Worm (Caenorhabditis elegans) whole organism, L1 larva: ENCODE data around the gene Y105C5A.24.

Experiments
- C04F5.9 ChIP-seq: sonication (generic microtip); optimal IDR thresholded peaks from 2 replicates; lab custom pipeline; 2016; ENCODE audit warnings: missing genetic modification characterization, missing compliant biosample characterization
- C16A3.4 ChIP-seq: fragments of 150-350 bp; optimal IDR thresholded peaks from 2 replicates; lab custom pipeline; 2014; ENCODE audit warnings: missing biosample characterization, missing genetic modification characterization
- C34B4.2 ChIP-seq: sonication (generic microtip); optimal IDR thresholded peaks from 2 replicates; lab custom pipeline; 2017; ENCODE audit warnings: mild to moderate bottlenecking, missing genetic modification characterization, missing compliant biosample characterization
- F16B12.6 ChIP-seq: fragments of 150-350 bp; optimal IDR thresholded peaks from 2 replicates; lab custom pipeline; 2014; ENCODE audit warnings: missing biosample characterization, missing genetic modification characterization
- aly-2 ChIP-seq: fragments of 150-350 bp; optimal IDR thresholded peaks from 2 replicates; lab custom pipeline; 2014; ENCODE audit warnings: missing biosample characterization, missing genetic modification characterization
- ceh-63 ChIP-seq: fragments of 200-800 bp; sonication (Bioruptor generic); optimal IDR thresholded peaks from 2 replicates; lab custom pipeline; 2018; ENCODE audit warnings: mild to moderate bottlenecking, missing genetic modification characterization, missing compliant biosample characterization
- ceh-82 ChIP-seq, 3 experiments: fragments of 150-350 bp in 1 of 3; sonication (generic microtip) in 2 of 3; optimal IDR thresholded peaks; 2 replicates each; lab custom pipeline; 2014 to 2017; ENCODE audit warnings: missing biosample characterization in 3 of 3, missing genetic modification characterization in 3 of 3
- ceh-88 ChIP-seq: fragments of 200-800 bp; sonication (Bioruptor generic); IDR thresholded peaks from 2 replicates; pipeline ENCODE4 v1.3.6; 2022; ENCODE audit warnings: missing genetic modification characterization, missing compliant biosample characterization
- dpl-1 ChIP-seq, 3 experiments: fragments of 150-350 bp in 2 of 3; sonication (generic microtip) in 1 of 3; optimal IDR thresholded peaks; 2 replicates each; lab custom pipeline; 2014 to 2017; ENCODE audit warnings: missing biosample characterization in 3 of 3, missing genetic modification characterization in 3 of 3, missing genetic modification reagents in 3 of 3
- dsc-1 ChIP-seq: sonication (generic microtip); optimal IDR thresholded peaks from 2 replicates; lab custom pipeline; 2016; ENCODE audit warnings: mild to moderate bottlenecking, missing genetic modification characterization, missing compliant biosample characterization
- efl-1 ChIP-seq, 4 experiments: fragments of 150-350 bp; optimal IDR thresholded peaks in 3 of 4; peaks in 1 of 4; 1 replicate in 1 of 4; 2 replicates in 3 of 4; lab custom pipeline; 2014; ENCODE audit warnings: missing biosample characterization in 2 of 4, missing genetic modification characterization in 2 of 4, missing genetic modification reagents in 2 of 4
- ets-5 ChIP-seq: fragments of 200-800 bp; sonication (Bioruptor generic); IDR thresholded peaks from 2 replicates; pipeline ENCODE4 v1.3.6; 2022; ENCODE audit warnings: missing genetic modification characterization, missing compliant biosample characterization
- fkh-10 ChIP-seq: sonication (generic microtip); optimal IDR thresholded peaks from 2 replicates; lab custom pipeline; 2017; ENCODE audit warnings: missing biosample characterization, missing genetic modification reagents, missing genetic modification characterization
- fkh-4 ChIP-seq: sonication (generic microtip); optimal IDR thresholded peaks from 2 replicates; lab custom pipeline; 2016; ENCODE audit warnings: missing compliant biosample characterization, missing genetic modification characterization, borderline replicate concordance
- fkh-8 ChIP-seq: sonication (generic microtip); optimal IDR thresholded peaks from 2 replicates; lab custom pipeline; 2016; ENCODE audit warnings: mild to moderate bottlenecking, missing genetic modification characterization, missing compliant biosample characterization
- fos-1 ChIP-seq: fragments of 150-350 bp; optimal IDR thresholded peaks from 2 replicates; lab custom pipeline; 2014; ENCODE audit warnings: missing biosample characterization, missing genetic modification characterization
- grh-1 ChIP-seq: fragments of 200-800 bp; sonication (Bioruptor generic); IDR thresholded peaks from 2 replicates; pipeline ENCODE4 v1.3.6; 2022; ENCODE audit warnings: missing genetic modification reagents, missing genetic modification characterization, missing compliant biosample characterization
- hlh-17 ChIP-seq: fragments of 200-800 bp; sonication (Bioruptor generic); optimal IDR thresholded peaks from 2 replicates; lab custom pipeline; 2018; ENCODE audit warnings: missing genetic modification characterization, mild to moderate bottlenecking, missing compliant biosample characterization, moderate library complexity, borderline replicate concordance
- hlh-4 ChIP-seq: sonication (generic microtip); optimal IDR thresholded peaks from 2 replicates; lab custom pipeline; 2016; ENCODE audit warnings: mild to moderate bottlenecking, missing genetic modification characterization, missing compliant biosample characterization
- hpl-2 ChIP-seq: fragments of 150-350 bp; optimal IDR thresholded peaks from 2 replicates; lab custom pipeline; 2014; ENCODE audit warnings: missing biosample characterization, missing genetic modification reagents, missing genetic modification characterization
- jun-1 ChIP-seq: fragments of 150-350 bp; optimal IDR thresholded peaks from 2 replicates; lab custom pipeline; 2014; ENCODE audit warnings: missing biosample characterization, missing genetic modification reagents, missing genetic modification characterization
- lin-14 ChIP-seq: fragments of 200-800 bp; sonication (Bioruptor generic); optimal IDR thresholded peaks from 2 replicates; lab custom pipeline; 2018; ENCODE audit warnings: mild to moderate bottlenecking, missing genetic modification characterization, moderate library complexity, missing compliant biosample characterization
- lir-3 ChIP-seq: sonication (generic microtip); optimal IDR thresholded peaks from 2 replicates; lab custom pipeline; 2016; ENCODE audit warnings: mild to moderate bottlenecking, missing genetic modification characterization, moderate library complexity, missing compliant biosample characterization; ENCODE audit not compliant: poor library complexity
- lsy-2 ChIP-seq, 2 experiments: fragments of 150-350 bp; optimal IDR thresholded peaks; 2 replicates each; lab custom pipeline; 2014; ENCODE audit warnings: missing biosample characterization in 2 of 2, missing genetic modification characterization in 2 of 2
- mab-9 ChIP-seq: fragments of 200-800 bp; sonication (Bioruptor generic); IDR thresholded peaks from 2 replicates; pipeline ENCODE4 v1.3.6; 2022; ENCODE audit warnings: missing genetic modification reagents, missing genetic modification characterization, missing compliant biosample characterization
- mef-2 ChIP-seq: fragments of 150-350 bp; optimal IDR thresholded peaks from 2 replicates; lab custom pipeline; 2014; ENCODE audit warnings: missing biosample characterization, missing genetic modification characterization
- nhr-11 ChIP-seq: fragments of 150-350 bp; optimal IDR thresholded peaks from 2 replicates; lab custom pipeline; 2014; ENCODE audit warnings: missing biosample characterization, missing genetic modification characterization
- nhr-20 ChIP-seq: sonication (generic microtip); optimal IDR thresholded peaks from 2 replicates; lab custom pipeline; 2016; ENCODE audit warnings: mild to moderate bottlenecking, missing genetic modification characterization, missing compliant biosample characterization
- nhr-47 ChIP-seq: sonication (generic microtip); optimal IDR thresholded peaks from 2 replicates; lab custom pipeline; 2016; ENCODE audit warnings: mild to moderate bottlenecking, missing genetic modification characterization, moderate library complexity, missing compliant biosample characterization
- nhr-76 ChIP-seq: sonication (generic microtip); optimal IDR thresholded peaks from 2 replicates; lab custom pipeline; 2017; ENCODE audit warnings: missing biosample characterization, missing genetic modification characterization
- pax-3 ChIP-seq: fragments of 200-800 bp; sonication (Bioruptor generic); optimal IDR thresholded peaks from 2 replicates; lab custom pipeline; 2018; ENCODE audit warnings: mild to moderate bottlenecking, missing genetic modification characterization, moderate library complexity, missing compliant biosample characterization
- snu-23 ChIP-seq: sonication (generic microtip); optimal IDR thresholded peaks from 2 replicates; lab custom pipeline; 2016; ENCODE audit warnings: missing genetic modification characterization, missing compliant biosample characterization
- sox-4 ChIP-seq: sonication (generic microtip); optimal IDR thresholded peaks from 2 replicates; lab custom pipeline; 2016; ENCODE audit warnings: missing genetic modification characterization, missing compliant biosample characterization
- sptf-1 ChIP-seq: fragments of 150-350 bp; optimal IDR thresholded peaks from 2 replicates; lab custom pipeline; 2014; ENCODE audit warnings: missing biosample characterization, missing genetic modification characterization
- sup-37 ChIP-seq: fragments of 200-800 bp; sonication (Bioruptor generic); optimal IDR thresholded peaks from 2 replicates; lab custom pipeline; 2018; ENCODE audit warnings: mild to moderate bottlenecking, missing genetic modification characterization, missing compliant biosample characterization
- tlp-1 ChIP-seq: fragments of 150-350 bp; optimal IDR thresholded peaks from 2 replicates; lab custom pipeline; 2014; ENCODE audit warnings: missing biosample characterization, missing genetic modification characterization
- unc-30 ChIP-seq: sonication (generic microtip); optimal IDR thresholded peaks from 2 replicates; lab custom pipeline; 2017; ENCODE audit warnings: missing biosample characterization, missing genetic modification characterization
- unc-86 ChIP-seq: sonication (generic microtip); optimal IDR thresholded peaks from 2 replicates; lab custom pipeline; 2016; ENCODE audit warnings: missing genetic modification characterization, missing compliant biosample characterization
- unc-98 ChIP-seq: fragments of 200-800 bp; sonication (Bioruptor generic); IDR thresholded peaks from 2 replicates; pipeline ENCODE4 v1.3.6; 2022; ENCODE audit warnings: missing genetic modification characterization, missing compliant biosample characterization
- xbp-1 ChIP-seq: sonication (generic microtip); optimal IDR thresholded peaks from 2 replicates; lab custom pipeline; 2016; ENCODE audit warnings: missing genetic modification characterization, missing compliant biosample characterization
- zag-1 ChIP-seq: fragments of 150-350 bp; optimal IDR thresholded peaks from 2 replicates; lab custom pipeline; 2014; ENCODE audit warnings: missing biosample characterization, missing genetic modification characterization
- ztf-4 ChIP-seq: fragments of 150-350 bp; optimal IDR thresholded peaks from 2 replicates; lab custom pipeline; 2014; ENCODE audit warnings: missing biosample characterization, missing genetic modification characterization

The Y105C5A.24 gene

ce11 chrIV:15814044-15814443, 35.6 kb upstream of the Y105C5A.24 start (continued):
- TF ChIP-seq dsc-1 (peak; percentile 85), F16B12.6 (no peak), fos-1 (tag; lab: Kevin White, UChicago) (no peak), C16A3.4 (tag; lab: Kevin White, UChicago) (no peak), hlh-4 (no peak), nhr-20 (tag; lab: Kevin White, UChicago) (peak; percentile 9), nhr-47 (peak; percentile 77), lsy-2 (tag; optimal IDR thresholded peaks at IDR 0.05; lab: Kevin White, UChicago) (peak in 1 of 2 experiments; percentile 22), mef-2 (tag; lab: Kevin White, UChicago) (peak; percentile 23), nhr-76 (no peak), aly-2 (tag; lab: Kevin White, UChicago) (no peak), fkh-4 (no peak), fkh-10 (no peak), sptf-1 (tag; lab: Kevin White, UChicago) (no peak), mab-9 (GFP tag; lab: Robert Waterston, UW) (0 out of 2 replicates have a peak, but pooled peaks have one; percentile 16), lir-3 (tag; lab: Kevin White, UChicago) (no peak), sox-4 (peak; percentile 72)
- TF ChIP-seq, all 84 proteins: peak for 15

- TF ChIP-seq tlp-1 (tag; lab: Kevin White, UChicago) (no peak), nhr-20 (tag; lab: Kevin White, UChicago) (no peak), hpl-2 (GFP tag; lab: Kevin White, UChicago) (no peak), fkh-10 (no peak), jun-1 (tag; lab: Kevin White, UChicago) (no peak), unc-86 (tag; lab: Kevin White, UChicago) (no peak), ztf-4 (tag; lab: Kevin White, UChicago) (no peak), snu-23 (GFP tag; lab: Kevin White, UChicago) (no peak), lin-14 (GFP tag; lab: Kevin White, UChicago) (no peak)
These were observed 32.2 kb upstream of the Y105C5A.24 start for ce11 chrIV:15817490-15817889.

ce11 chrIV:15819759-15820158, 29.9 kb upstream of the Y105C5A.24 start, which contains the start of gene daf-38:
daf-38 (plus strand) TSS chrIV:15820059.
- peak; percentile 26 for TF ChIP-seq dsc-1
- no peak for TF ChIP-seq ceh-88 (GFP tag; lab: Robert Waterston, UW)
- peak; percentile 3 for TF ChIP-seq nhr-47
- TF ChIP-seq xbp-1 (tag; lab: Kevin White, UChicago) = no peak
- peak; percentile 41 for TF ChIP-seq fkh-8 (tag; lab: Kevin White, UChicago)
- no peak for TF ChIP-seq C04F5.9 (tag; lab: Kevin White, UChicago)
- TF ChIP-seq hlh-4 = peak; percentile 10

ce11 chrIV:15844064-15844463, 5.6 kb upstream of the Y105C5A.24 start:
- TF ChIP-seq xbp-1 (tag; lab: Kevin White, UChicago) (no peak), efl-1 (optimal IDR thresholded peaks at IDR 0.05; lab: Kevin White, UChicago) (no peak), efl-1 (GFP tag; optimal IDR thresholded peaks at IDR 0.05 in 1 of 2; lab: Kevin White, UChicago) (peak in 1 of 2 experiments; percentile 60), grh-1 (GFP tag; lab: Robert Waterston, UW) (no peak), ets-5 (GFP tag; lab: Robert Waterston, UW) (no peak)

ce11 chrIV:15846553-15846952, 3.1 kb upstream of the Y105C5A.24 start, which contains the start of gene Y105C5A.1270:
Y105C5A.1270 (minus strand) TSS chrIV:15846653.
- TF ChIP-seq F16B12.6 (no peak), ceh-82 (tag; optimal IDR thresholded peaks at IDR 0.05; lab: Kevin White, UChicago) (no peak), zag-1 (tag; lab: Kevin White, UChicago) (no peak), hlh-17 (GFP tag; lab: Kevin White, UChicago) (no peak), unc-98 (GFP tag; lab: Robert Waterston, UW) (no peak), ceh-63 (no peak), jun-1 (tag; lab: Kevin White, UChicago) (no peak), C04F5.9 (tag; lab: Kevin White, UChicago) (no peak), unc-30 (tag; lab: Kevin White, UChicago) (no peak), dpl-1 (GFP tag; optimal IDR thresholded peaks at IDR 0.05; lab: Kevin White, UChicago) (no peak), dsc-1 (no peak), pax-3 (tag; lab: Kevin White, UChicago) (no peak), C34B4.2 (tag; lab: Kevin White, UChicago) (no peak), nhr-11 (no peak), sup-37 (GFP tag; lab: Kevin White, UChicago) (no peak), hlh-4 (no peak), fos-1 (tag; lab: Kevin White, UChicago) (no peak), sptf-1 (tag; lab: Kevin White, UChicago) (no peak), C16A3.4 (tag; lab: Kevin White, UChicago) (no peak)
